Worm (Caenorhabditis elegans): ENCODE measurements around the gene dot-1.3.

ce11 chrX:12317560-12317959 lies 14.9 kb upstream of the dot-1.3 start:
- TF ChIP-seq W03F9.2 (tag; optimal IDR thresholded peaks at IDR 0.05) (no peak), dao-5 (tag; optimal IDR thresholded peaks at IDR 0.05) (no peak)

Measured in whole organism, L4/young adult.